Fruit fly (Drosophila melanogaster): ENCODE data around the gene Ubr3.

Gene Ubr3

dm6 chrX:7908239-7909068 is 27.2 kb upstream of the Ubr3 start, which contains the start of the genes dpr14 and spidey:
Gene dpr14, minus strand, starts transcription at chrX:7908286.
Gene spidey, plus strand, starts transcription at chrX:7908931.
- no peak for TF ChIP-seq CrebA (GFP tag; optimal IDR thresholded peaks at IDR 0.05; ENCODE audit: borderline replicate concordance)
- TF ChIP-seq Abd-B (GFP tag; optimal IDR thresholded peaks at IDR 0.05), result no peak
- TF ChIP-seq GATAd (GFP tag; optimal IDR thresholded peaks at IDR 0.05), result no peak
- peak; percentile 65 for TF ChIP-seq CG9705 (GFP tag; optimal IDR thresholded peaks at IDR 0.05)
- peak; percentile 39 for TF ChIP-seq Jra (GFP tag; optimal IDR thresholded peaks at IDR 0.05)
- peak; percentile 65 for TF ChIP-seq Vsx2 (GFP tag; optimal IDR thresholded peaks at IDR 0.05; ENCODE audit: partially characterized antibody)
- peak; percentile 83 for TF ChIP-seq ey (GFP tag; optimal IDR thresholded peaks at IDR 0.05)
- TF ChIP-seq psq (GFP tag; optimal IDR thresholded peaks at IDR 0.05), result peak; percentile 64
- peak; percentile 71 for TF ChIP-seq OdsH (GFP tag; optimal IDR thresholded peaks at IDR 0.05)
- TF ChIP-seq pan (optimal IDR thresholded peaks at IDR 0.05), result no peak
- TF ChIP-seq rgr (GFP tag; optimal IDR thresholded peaks at IDR 0.05), result peak; percentile 79
- TF ChIP-seq h (GFP tag; optimal IDR thresholded peaks at IDR 0.05), result peak; percentile 85
- no peak for TF ChIP-seq Myc (optimal IDR thresholded peaks at IDR 0.05)
- peak; percentile 39 for TF ChIP-seq CG32264 (GFP tag; optimal IDR thresholded peaks at IDR 0.05)
- TF ChIP-seq jim (GFP tag; optimal IDR thresholded peaks at IDR 0.05), result no peak
- peak; percentile 80 for TF ChIP-seq sv (GFP tag; optimal IDR thresholded peaks at IDR 0.05)
- peak; percentile 70 for TF ChIP-seq Hnf4 (GFP tag; optimal IDR thresholded peaks at IDR 0.05)
- TF ChIP-seq fru (GFP tag; optimal IDR thresholded peaks at IDR 0.05), result peak; percentile 86
- no peak for TF ChIP-seq N (GFP tag; optimal IDR thresholded peaks at IDR 0.05)
- TF ChIP-seq lola (GFP tag; optimal IDR thresholded peaks at IDR 0.05), result no peak
- no peak for TF ChIP-seq Hr83 (GFP tag; optimal IDR thresholded peaks at IDR 0.05; ENCODE audit: poor library complexity, severe bottlenecking)
- TF ChIP-seq tai (GFP tag; optimal IDR thresholded peaks at IDR 0.05), result no peak
- no peak for TF ChIP-seq dsf (GFP tag; optimal IDR thresholded peaks at IDR 0.05; ENCODE audit: borderline replicate concordance)
- no peak for TF ChIP-seq Hr78 (GFP tag; optimal IDR thresholded peaks at IDR 0.05)
- peak in 1 of 2 experiments; percentile 79 for TF ChIP-seq foxo (GFP tag; optimal IDR thresholded peaks at IDR 0.05)
- TF ChIP-seq HLH106 (tag; optimal IDR thresholded peaks at IDR 0.05), result peak; percentile 83
- TF ChIP-seq usp (GFP tag; optimal IDR thresholded peaks at IDR 0.05), result no peak
- no peak for TF ChIP-seq brk (GFP tag; optimal IDR thresholded peaks at IDR 0.05)
- peak; percentile 36 for TF ChIP-seq Dif (GFP tag; optimal IDR thresholded peaks at IDR 0.05; ENCODE audit: partially characterized antibody)
- TF ChIP-seq Sp1 (GFP tag; optimal IDR thresholded peaks at IDR 0.05), result peak; percentile 81
- no peak for TF ChIP-seq Rel (GFP tag; optimal IDR thresholded peaks at IDR 0.05)
- peak; percentile 82 for TF ChIP-seq Rel (tag; optimal IDR thresholded peaks at IDR 0.05)
- peak; percentile 22 for TF ChIP-seq Mio (GFP tag; optimal IDR thresholded peaks at IDR 0.05)
- TF ChIP-seq dmrt93B (GFP tag; optimal IDR thresholded peaks at IDR 0.05), result peak; percentile 62
- TF ChIP-seq br (GFP tag; optimal IDR thresholded peaks at IDR 0.05), result peak; percentile 77
- TF ChIP-seq Dfd (GFP tag; optimal IDR thresholded peaks at IDR 0.05), result no peak
- no peak for TF ChIP-seq dl (GFP tag; optimal IDR thresholded peaks at IDR 0.05; ENCODE audit: insufficient read depth in 1 of 2, partially characterized antibody in 2 of 2)
- no peak for TF ChIP-seq sage (GFP tag; optimal IDR thresholded peaks at IDR 0.05)
- TF ChIP-seq woc (GFP tag; optimal IDR thresholded peaks at IDR 0.05), result peak; percentile 71

dm6 chrX:7909069-7909389 is 26.7 kb upstream of the Ubr3 start:
- no peak for TF ChIP-seq Abd-B (GFP tag; optimal IDR thresholded peaks at IDR 0.05)
- no peak for TF ChIP-seq dl (GFP tag; optimal IDR thresholded peaks at IDR 0.05; ENCODE audit: insufficient read depth in 1 of 2, partially characterized antibody in 2 of 2)
- no peak for TF ChIP-seq CG9705 (GFP tag; optimal IDR thresholded peaks at IDR 0.05)
- TF ChIP-seq tai (GFP tag; optimal IDR thresholded peaks at IDR 0.05), result no peak

Measured in whole organism, wandering third instar larva.